Worm (Caenorhabditis elegans) whole organism, L3 larva: ENCODE data around the gene rpy-1.

Experiments used
- ceh-82 ChIP-seq: fragments of 150-350 bp; optimal IDR thresholded peaks from 2 replicates; lab custom pipeline; 2014; ENCODE audit warnings: missing biosample characterization, missing genetic modification characterization
- skn-1 ChIP-seq: fragments of 150-350 bp; optimal IDR thresholded peaks from 2 replicates; lab custom pipeline; 2014; ENCODE audit warnings: missing biosample characterization, missing genetic modification characterization

ce11 chrII:6749422-6749821 is 44.0 kb upstream of the rpy-1 start, which contains the start of gene F41G3.10:
- TF ChIP-seq ceh-82 (tag; lab: Kevin White, UChicago): no peak
- TF ChIP-seq skn-1 (tag; lab: Kevin White, UChicago): no peak
